Fruit fly (Drosophila melanogaster): ENCODE data around the gene PolrMT.

Gene PolrMT

DNA sequence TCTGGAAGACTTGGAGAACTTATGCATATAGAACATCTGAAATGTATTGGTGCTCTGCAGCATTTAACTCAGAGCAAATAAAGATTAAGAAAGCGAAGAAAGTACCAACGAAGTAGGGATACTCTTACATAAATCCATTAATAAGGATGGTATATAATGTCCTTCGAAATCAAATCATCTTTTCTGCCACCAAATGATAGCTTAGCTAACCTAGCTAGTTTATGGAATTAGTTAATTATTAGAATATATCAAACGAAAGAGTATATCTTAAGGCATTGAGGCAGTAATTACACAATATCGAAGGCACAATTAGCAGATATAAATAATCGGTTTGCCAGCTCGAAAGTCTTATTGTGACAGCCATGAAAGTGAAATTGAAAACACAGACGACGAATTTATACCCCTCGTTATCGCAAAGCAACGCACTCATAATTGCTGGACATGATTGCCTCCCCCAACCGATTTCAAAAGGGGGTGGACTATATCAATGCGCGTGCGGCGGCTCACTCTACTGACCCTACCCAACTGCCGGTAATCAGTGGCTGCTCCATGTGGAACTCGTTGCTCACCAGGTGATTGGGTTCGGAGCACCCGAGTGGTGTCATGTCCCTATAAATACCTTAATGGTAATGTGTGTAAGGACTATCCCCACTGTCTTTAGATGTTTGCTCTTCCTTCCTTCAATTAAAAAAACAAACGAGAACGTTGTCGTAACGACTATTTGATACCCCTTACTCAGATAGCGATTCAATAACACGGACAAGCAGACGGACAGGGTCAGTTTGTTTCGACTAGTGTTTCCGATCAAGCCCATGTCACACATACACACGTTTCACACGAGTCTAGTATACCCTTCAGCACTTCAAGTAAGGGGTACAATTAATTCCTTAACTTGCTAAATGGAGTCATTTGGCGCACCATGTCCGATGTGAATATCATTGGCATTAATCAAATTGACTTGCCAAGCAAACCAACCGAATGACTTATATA, 36.5 kb upstream of the PolrMT start (continued):
- TF ChIP-seq zfh2 (GFP tag; optimal IDR thresholded peaks at IDR 0.05), result peak; percentile 32
- TF ChIP-seq CG8281 (tag; optimal IDR thresholded peaks at IDR 0.05), result peak; percentile 0
- no peak for TF ChIP-seq btn (GFP tag; optimal IDR thresholded peaks at IDR 0.05)
- TF ChIP-seq Myb (GFP tag; optimal IDR thresholded peaks at IDR 0.05), result peak; percentile 5
- TF ChIP-seq CG2116 (GFP tag; optimal IDR thresholded peaks at IDR 0.05), result no peak
- TF ChIP-seq NFAT (GFP tag; IDR thresholded peaks at IDR 0.05), result no peak
- TF ChIP-seq CG16813 (GFP tag; IDR thresholded peaks at IDR 0.05; ENCODE audit: partially characterized antibody), result no peak
- no peak for TF ChIP-seq nau (GFP tag; optimal IDR thresholded peaks at IDR 0.05)
- TF ChIP-seq Dll (GFP tag; IDR thresholded peaks at IDR 0.05; ENCODE audit: partially characterized antibody), result no peak
- TF ChIP-seq CG4820 (GFP tag; optimal IDR thresholded peaks at IDR 0.05), result peak; percentile 33
- TF ChIP-seq Drgx (GFP tag; IDR thresholded peaks at IDR 0.05), result peak; percentile 43; the same call in 1 of the 2 replicates
- peak in 1 of 2 experiments; percentile 82 for TF ChIP-seq Pdp1 (GFP tag; optimal IDR thresholded peaks at IDR 0.05)
- peak; percentile 31 for TF ChIP-seq CG13894 (tag; optimal IDR thresholded peaks at IDR 0.05)
- no peak for TF ChIP-seq CG13123 (GFP tag; optimal IDR thresholded peaks at IDR 0.05)

DNA sequence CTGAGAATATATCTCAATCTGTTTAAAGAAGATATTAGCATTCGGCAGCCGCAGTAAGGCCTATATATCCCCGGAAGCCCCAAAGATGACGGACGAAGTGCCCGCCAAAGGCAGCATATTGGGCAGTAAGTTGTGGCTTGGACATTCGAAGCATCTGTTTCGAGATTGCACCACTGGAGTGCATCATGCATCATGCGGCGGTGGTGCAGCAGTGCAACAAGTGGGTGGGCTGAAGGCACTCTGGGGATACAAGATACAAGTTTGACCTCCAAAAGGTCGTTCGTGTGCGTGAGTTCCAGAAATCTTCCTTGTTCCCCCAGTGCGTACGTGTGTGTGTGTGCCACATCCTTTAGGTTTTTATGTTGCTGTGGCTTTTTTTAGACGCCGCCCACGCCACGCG, 35.1 kb upstream of the PolrMT start:
- peak; percentile 87 for TF ChIP-seq ERR (GFP tag; optimal IDR thresholded peaks at IDR 0.05)
- TF ChIP-seq kah (GFP tag; optimal IDR thresholded peaks at IDR 0.05), result peak; percentile 75
- TF ChIP-seq Atf3 (GFP tag; optimal IDR thresholded peaks at IDR 0.05), result no peak
- TF ChIP-seq sisA (GFP tag; IDR thresholded peaks at IDR 0.05), result no peak
- TF ChIP-seq D19A (tag; optimal IDR thresholded peaks at IDR 0.05), result peak; percentile 43
- TF ChIP-seq Ets65A (GFP tag), result peak; percentile 17
- TF ChIP-seq CG42726 (GFP tag; IDR thresholded peaks at IDR 0.05; ENCODE audit: partially characterized antibody), result 0 out of 2 replicates have a peak, but pooled peaks have one; percentile 3
- peak; percentile 58 for TF ChIP-seq scrt (GFP tag; optimal IDR thresholded peaks at IDR 0.05)
- peak; percentile 44 for TF ChIP-seq CG13894 (tag; optimal IDR thresholded peaks at IDR 0.05)
- no peak for TF ChIP-seq az2 (GFP tag; optimal IDR thresholded peaks at IDR 0.05)
- no peak for TF ChIP-seq CG15479 (GFP tag; optimal IDR thresholded peaks at IDR 0.05)

DNA sequence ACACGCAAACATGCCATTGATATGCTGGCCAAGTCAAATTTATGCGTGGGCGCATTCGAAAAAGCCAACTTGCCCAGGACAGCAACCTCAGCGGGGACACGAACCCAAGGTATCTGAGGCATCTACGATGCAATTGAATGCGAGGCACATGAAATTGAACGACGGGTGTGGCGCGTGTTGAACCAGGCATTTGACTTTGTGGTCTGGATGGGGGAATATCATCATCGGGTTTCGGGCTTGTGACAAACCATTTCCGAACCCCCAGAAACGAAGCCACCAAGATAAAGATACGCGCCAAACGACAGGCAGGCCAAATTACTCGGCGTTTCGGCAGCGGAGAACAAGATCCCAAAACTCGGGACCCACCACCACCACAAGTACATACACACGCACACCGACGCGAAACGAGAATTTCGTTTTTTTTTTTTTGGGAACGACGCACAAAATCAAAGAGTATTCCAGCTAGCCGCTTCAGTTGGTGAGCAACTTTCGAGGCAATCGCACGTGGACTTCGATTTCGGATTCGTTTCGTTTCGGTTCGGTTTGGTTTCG, 34.6 kb upstream of the PolrMT start, which contains the start of gene MFS3:
Gene MFS3, plus strand, starts transcription at position 472 of the 552 bp plus-strand sequence.
- TF ChIP-seq BEAF-32 (GFP tag; optimal IDR thresholded peaks at IDR 0.05) (peak; percentile 22), Taf1 (GFP tag; IDR thresholded peaks at IDR 0.05) (no peak), gcm (GFP tag; optimal IDR thresholded peaks at IDR 0.05) (peak; percentile 9), Dip3 (GFP tag; optimal IDR thresholded peaks at IDR 0.05) (peak; percentile 0), bsh (GFP tag; optimal IDR thresholded peaks at IDR 0.05) (no peak), Dad (GFP tag; optimal IDR thresholded peaks at IDR 0.05) (no peak), gce (GFP tag; IDR thresholded peaks at IDR 0.05) (0 out of 3 replicates have a peak, but pooled peaks have one; percentile 32), tll (GFP tag; optimal IDR thresholded peaks at IDR 0.05) (peak in 1 of 2 experiments; percentile 33), dpn (GFP tag; optimal IDR thresholded peaks at IDR 0.05) (peak in 1 of 2 experiments; percentile 21), lola (GFP tag; optimal IDR thresholded peaks at IDR 0.05) (no peak), so (GFP tag; IDR thresholded peaks at IDR 0.05) (peak; percentile 71; the same call in 2 of the 3 replicates), sens (GFP tag) (peak; percentile 57), HmgD (GFP tag; optimal IDR thresholded peaks at IDR 0.05) (peak; percentile 61), CG32532 (GFP tag; IDR thresholded peaks at IDR 0.05) (peak; percentile 13; the same call in 1 of the 2 replicates), slbo (GFP tag; IDR thresholded peaks at IDR 0.05) (peak; percentile 25; the same call in 1 of the 2 replicates), hbn (GFP tag; IDR thresholded peaks at IDR 0.05; ENCODE audit: partially characterized antibody) (no peak), CG31365 (tag; optimal IDR thresholded peaks at IDR 0.05) (no peak), CG43689 (GFP tag; IDR thresholded peaks at IDR 0.05) (no peak), CG9437 (GFP tag; optimal IDR thresholded peaks at IDR 0.05) (no peak), Med (GFP tag) (peak; percentile 65), Chrac-16 (GFP tag; optimal IDR thresholded peaks at IDR 0.05) (no peak)
